Fruit fly (Drosophila melanogaster) whole organism, embryonic: Measurements from ENCODE around the gene spas.

Experiments used
- Awh ChIP-seq: fragments of 200-800 bp; sonication (Bioruptor generic); IDR thresholded peaks from 2 replicates; pipeline ENCODE4, ENCODE4 v1.3.6; 2022; ENCODE audit warnings: missing biosample characterization, missing genetic modification characterization
- BEAF-32 ChIP-seq: fragments of 200-800 bp; sonication (Bioruptor generic); optimal IDR thresholded peaks from 3 replicates; lab custom pipeline; 2017; ENCODE audit warnings: missing biosample characterization, missing genetic modification characterization, mild to moderate bottlenecking, moderate library complexity, missing genetic modification reagents
- Bdp1 ChIP-seq: fragments of 200-800 bp; sonication (Bioruptor generic); optimal IDR thresholded peaks from 3 replicates; lab custom pipeline; 2016; ENCODE audit warnings: missing biosample characterization, missing genetic modification characterization
- CG10431 ChIP-seq: fragments of 200-800 bp; sonication (Bioruptor generic); optimal IDR thresholded peaks from 3 replicates; lab custom pipeline; 2018; ENCODE audit warnings: missing biosample characterization, mild to moderate bottlenecking, missing genetic modification characterization
- CG11696 ChIP-seq: fragments of 200-800 bp; sonication (Bioruptor generic); IDR thresholded peaks from 2 replicates; pipeline ENCODE4 v1.3.6; 2022; ENCODE audit warnings: missing biosample characterization, missing genetic modification characterization
- CG12769 ChIP-seq: fragments of 200-800 bp; sonication (Bioruptor generic); optimal IDR thresholded peaks from 2 replicates; lab custom pipeline; 2019; ENCODE audit warnings: missing biosample characterization, mild to moderate bottlenecking, missing genetic modification characterization, moderate library complexity
- CG14050 ChIP-seq: fragments of 200-800 bp; sonication (Bioruptor generic); IDR thresholded peaks from 3 replicates; pipeline ENCODE4 v1.3.6; 2022; ENCODE audit warnings: missing biosample characterization, missing genetic modification characterization
- CG14441 ChIP-seq: fragments of 200-800 bp; sonication (Bioruptor generic); IDR thresholded peaks from 2 replicates; pipeline ENCODE4 v1.3.6; 2022; ENCODE audit warnings: missing biosample characterization, missing genetic modification characterization
- CG14710 ChIP-seq: fragments of 200-800 bp; sonication (Bioruptor generic); optimal IDR thresholded peaks from 3 replicates; lab custom pipeline; 2019; ENCODE audit warnings: missing biosample characterization, mild to moderate bottlenecking, missing genetic modification characterization, moderate library complexity
- CG15011 ChIP-seq: fragments of 200-800 bp; sonication (Bioruptor generic); optimal IDR thresholded peaks from 3 replicates; lab custom pipeline; 2018; ENCODE audit warnings: missing biosample characterization, mild to moderate bottlenecking, missing genetic modification characterization
- CG1529 ChIP-seq: fragments of 200-800 bp; sonication (Bioruptor generic); optimal IDR thresholded peaks from 3 replicates; lab custom pipeline; 2018; ENCODE audit warnings: missing biosample characterization, missing genetic modification characterization
- CG1647 ChIP-seq: fragments of 200-800 bp; sonication (Bioruptor generic); optimal IDR thresholded peaks from 3 replicates; lab custom pipeline; 2016; ENCODE audit warnings: missing biosample characterization, missing genetic modification characterization
- CG17829 ChIP-seq: fragments of 200-800 bp; optimal IDR thresholded peaks from 2 replicates; lab custom pipeline; 2019; ENCODE audit warnings: missing biosample characterization, mild to moderate bottlenecking, missing genetic modification characterization, moderate library complexity
- CG18599 ChIP-seq: fragments of 200-800 bp; sonication (Bioruptor generic); optimal IDR thresholded peaks from 3 replicates; lab custom pipeline; 2017; ENCODE audit warnings: missing biosample characterization, missing genetic modification characterization, mild to moderate bottlenecking, moderate library complexity, missing genetic modification reagents
- CG31365 ChIP-seq: fragments of 200-800 bp; sonication (Bioruptor generic); optimal IDR thresholded peaks from 2 replicates; lab custom pipeline; 2018; ENCODE audit warnings: missing biosample characterization, mild to moderate bottlenecking, missing genetic modification characterization
- CG31388 ChIP-seq: fragments of 200-800 bp; sonication (Bioruptor generic); optimal IDR thresholded peaks from 2 replicates; lab custom pipeline; 2016; ENCODE audit warnings: missing biosample characterization, missing genetic modification characterization
- CG34422 ChIP-seq: fragments of 200-800 bp; sonication (Bioruptor generic); IDR thresholded peaks from 3 replicates; pipeline ENCODE4 v1.3.6; 2022; ENCODE audit warnings: missing biosample characterization, missing genetic modification characterization
- CG5953 ChIP-seq: fragments of 200-800 bp; sonication (Bioruptor generic); IDR thresholded peaks from 2 replicates; pipeline ENCODE4 v1.3.6; 2022; ENCODE audit warnings: missing biosample characterization, missing genetic modification characterization
- CG6272 ChIP-seq: fragments of 200-800 bp; sonication (Bioruptor generic); IDR thresholded peaks from 2 replicates; pipeline ENCODE4 v1.3.6; 2022; ENCODE audit warnings: missing biosample characterization, missing genetic modification characterization
- CG7372 ChIP-seq: fragments of 200-800 bp; sonication (Bioruptor generic); IDR thresholded peaks from 2 replicates; pipeline ENCODE4 v1.3.6; 2022; ENCODE audit warnings: missing biosample characterization, missing genetic modification characterization
- CG8281 ChIP-seq: fragments of 200-800 bp; sonication (Bioruptor generic); optimal IDR thresholded peaks from 2 replicates; lab custom pipeline; 2018; ENCODE audit warnings: missing biosample characterization, mild to moderate bottlenecking, missing genetic modification characterization, moderate library complexity
- Camta ChIP-seq: fragments of 200-800 bp; sonication (Bioruptor generic); optimal IDR thresholded peaks from 2 replicates; lab custom pipeline; 2016; ENCODE audit warnings: missing biosample characterization, missing genetic modification characterization
- Deaf1 ChIP-seq: fragments of 200-800 bp; optimal IDR thresholded peaks from 3 replicates; lab custom pipeline; 2019; ENCODE audit warnings: missing biosample characterization, mild to moderate bottlenecking, missing genetic modification characterization, moderate library complexity
- Dfd ChIP-seq, 2 experiments: fragments of >200 bp; optimal IDR thresholded peaks; 2 replicates each; lab custom pipeline; 2017; ENCODE audit warnings: missing biosample characterization in 2 of 2, missing genetic modification characterization in 2 of 2
- E2f2 ChIP-seq: fragments of 200-800 bp; sonication (Bioruptor generic); IDR thresholded peaks from 2 replicates; pipeline ENCODE4 v1.3.6; 2022; ENCODE audit warnings: missing biosample characterization, missing genetic modification characterization
- Fer1 ChIP-seq: fragments of 200-800 bp; sonication (Bioruptor generic); optimal IDR thresholded peaks from 2 replicates; lab custom pipeline; 2017; ENCODE audit warnings: missing biosample characterization, mild to moderate bottlenecking, missing genetic modification characterization
- Hr51 ChIP-seq, 2 experiments: fragments of 200-800 bp; sonication (Bioruptor generic); optimal IDR thresholded peaks; 2 replicates in 1 of 2; 3 replicates in 1 of 2; lab custom pipeline; 2016 to 2018; ENCODE audit warnings: missing biosample characterization in 2 of 2, missing genetic modification characterization in 2 of 2, mild to moderate bottlenecking in 1 of 2, moderate library complexity in 1 of 2
- Neu2 ChIP-seq: fragments of 200-800 bp; sonication (Bioruptor generic); optimal IDR thresholded peaks from 3 replicates; lab custom pipeline; 2016; ENCODE audit warnings: missing biosample characterization, missing genetic modification characterization, borderline replicate concordance
- Stat92E ChIP-seq, 3 experiments: fragments of >200 bp in 2 of 3; fragments of 200-800 bp in 1 of 3; sonication (Bioruptor generic) in 1 of 3; optimal IDR thresholded peaks; 2 replicates each; lab custom pipeline; 2017 to 2019; ENCODE audit warnings: missing biosample characterization in 3 of 3, missing genetic modification characterization in 3 of 3, mild to moderate bottlenecking in 1 of 3, moderate library complexity in 1 of 3
- Trl ChIP-seq, 3 experiments: fragments of >200 bp in 2 of 3; fragments of 200-800 bp in 1 of 3; sonication (Bioruptor generic) in 1 of 3; optimal IDR thresholded peaks; 2 replicates in 1 of 3; 3 replicates in 2 of 3; lab custom pipeline; 2016 to 2017; ENCODE audit warnings: missing biosample characterization in 1 of 3, missing genetic modification characterization in 1 of 3
- ac ChIP-seq: fragments of 200-800 bp; sonication (Bioruptor generic); optimal IDR thresholded peaks from 3 replicates; lab custom pipeline; 2017; ENCODE audit warnings: missing biosample characterization, mild to moderate bottlenecking, missing genetic modification characterization
- ara ChIP-seq: fragments of 200-800 bp; sonication (Bioruptor generic); IDR thresholded peaks from 2 replicates; pipeline ENCODE4 v1.3.6; 2022; ENCODE audit warnings: missing biosample characterization, missing genetic modification characterization
- az2 ChIP-seq: fragments of 200-800 bp; sonication (Bioruptor generic); optimal IDR thresholded peaks from 3 replicates; lab custom pipeline; 2016; ENCODE audit warnings: missing biosample characterization, missing genetic modification characterization
- bbx ChIP-seq: fragments of 200-800 bp; sonication (Bioruptor generic); IDR thresholded peaks from 2 replicates; pipeline ENCODE4 v1.3.6; 2022; ENCODE audit warnings: missing biosample characterization, missing genetic modification characterization; ENCODE audit not compliant: partially characterized antibody
- caup ChIP-seq: fragments of 200-800 bp; sonication (Bioruptor generic); optimal IDR thresholded peaks from 3 replicates; lab custom pipeline; 2017; ENCODE audit warnings: missing biosample characterization, mild to moderate bottlenecking, missing genetic modification characterization, moderate library complexity; ENCODE audit not compliant: severe bottlenecking
- crp ChIP-seq, 2 experiments: fragments of 200-800 bp; sonication (Bioruptor generic); optimal IDR thresholded peaks; 2 replicates in 1 of 2; 3 replicates in 1 of 2; lab custom pipeline; 2017; ENCODE audit warnings: missing biosample characterization in 2 of 2, missing genetic modification characterization in 2 of 2, mild to moderate bottlenecking in 1 of 2, moderate library complexity in 1 of 2
- ham ChIP-seq: fragments of 200-800 bp; sonication (Bioruptor generic); IDR thresholded peaks from 2 replicates; pipeline ENCODE4 v1.3.6; 2022; ENCODE audit warnings: missing biosample characterization, missing genetic modification characterization
- mld ChIP-seq: fragments of 200-800 bp; sonication (Bioruptor generic); IDR thresholded peaks from 3 replicates; pipeline ENCODE4 v1.3.6; 2022; ENCODE audit warnings: missing biosample characterization, missing genetic modification characterization; ENCODE audit not compliant: partially characterized antibody
- pb ChIP-seq: fragments of 200-800 bp; sonication (Bioruptor generic); optimal IDR thresholded peaks from 3 replicates; lab custom pipeline; 2016; ENCODE audit warnings: missing biosample characterization, missing genetic modification characterization
- pho ChIP-seq: fragments of 200-800 bp; sonication (Bioruptor generic); optimal IDR thresholded peaks from 2 replicates; lab custom pipeline; 2016; ENCODE audit warnings: missing biosample characterization, missing genetic modification characterization
- pita ChIP-seq: fragments of 200-800 bp; sonication (Bioruptor generic); optimal IDR thresholded peaks from 2 replicates; lab custom pipeline; 2017; ENCODE audit warnings: missing biosample characterization, mild to moderate bottlenecking, missing genetic modification characterization
- sd ChIP-seq: fragments of 200-800 bp; sonication (Bioruptor generic); optimal IDR thresholded peaks from 3 replicates; lab custom pipeline; 2018; ENCODE audit warnings: missing biosample characterization, mild to moderate bottlenecking, missing genetic modification characterization, moderate library complexity
- sim ChIP-seq: fragments of 200-800 bp; sonication (Bioruptor generic); IDR thresholded peaks from 2 replicates; pipeline ENCODE4 v1.3.6; 2022; ENCODE audit warnings: missing biosample characterization, missing genetic modification characterization
- slou ChIP-seq: fragments of 200-800 bp; sonication (Bioruptor generic); optimal IDR thresholded peaks from 3 replicates; lab custom pipeline; 2016; ENCODE audit warnings: missing biosample characterization, missing genetic modification characterization
- tll ChIP-seq, 2 experiments: fragments of 200-800 bp in 1 of 2; fragments of >200 bp in 1 of 2; sonication (Bioruptor generic) in 1 of 2; optimal IDR thresholded peaks; 2 replicates each; lab custom pipeline; 2017 to 2019; ENCODE audit warnings: missing biosample characterization in 2 of 2, missing genetic modification characterization in 2 of 2, mild to moderate bottlenecking in 1 of 2, moderate library complexity in 1 of 2
- toy ChIP-seq: fragments of 200-800 bp; sonication (Bioruptor generic); IDR thresholded peaks from 2 replicates; pipeline ENCODE4 v1.3.6; 2022; ENCODE audit warnings: missing biosample characterization, missing genetic modification characterization
- tup ChIP-seq: fragments of 200-800 bp; sonication (Bioruptor generic); optimal IDR thresholded peaks from 2 replicates; lab custom pipeline; 2016; ENCODE audit warnings: missing biosample characterization, mild to moderate bottlenecking, missing genetic modification characterization, moderate library complexity
- usp ChIP-seq: fragments of >200 bp; optimal IDR thresholded peaks from 2 replicates; lab custom pipeline; 2017; ENCODE audit warnings: missing biosample characterization, missing genetic modification characterization
- z ChIP-seq: fragments of 200-800 bp; sonication (Bioruptor generic); IDR thresholded peaks from 3 replicates; pipeline ENCODE4 v1.3.6; 2022; ENCODE audit warnings: missing biosample characterization, missing genetic modification characterization

Gene spas

DNA sequence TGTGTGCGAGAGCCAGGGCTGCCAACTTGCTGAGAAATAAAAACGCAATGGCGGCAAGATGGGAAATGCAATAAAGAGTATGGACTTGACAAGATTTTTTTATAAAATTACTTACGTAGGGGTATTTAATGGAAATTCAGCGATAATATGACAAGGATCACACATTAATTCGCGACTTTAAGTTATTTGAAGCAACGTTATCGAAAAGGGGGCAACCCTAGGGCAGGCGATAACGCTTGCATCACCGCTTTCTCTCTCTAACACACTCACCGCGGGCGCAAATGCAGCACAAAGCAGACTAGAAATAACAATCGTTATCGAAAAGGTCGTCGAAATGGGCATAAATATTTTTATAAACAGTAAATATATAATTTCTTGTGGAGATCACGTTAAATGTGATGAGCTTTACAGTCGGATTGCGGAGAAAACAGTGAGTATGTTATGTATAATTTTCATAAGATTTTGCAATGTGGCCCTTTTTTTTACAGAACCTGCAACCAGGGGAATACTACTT is 10.0 kb downstream of the spas start, which contains the start of gene Rox8 (continued):
- no peak for TF ChIP-seq pb (GFP tag; lab: Kevin White, UChicago)
- TF ChIP-seq mld = 0 out of 3 replicates have a peak, but pooled peaks have one; percentile 23
- peak; percentile 35 for TF ChIP-seq az2 (GFP tag; lab: Kevin White, UChicago)
- TF ChIP-seq ara (GFP tag; lab: Robert Waterston, UW) = 0 out of 2 replicates have a peak, but pooled peaks have one; percentile 12
- TF ChIP-seq CG18599 (GFP tag; lab: Kevin White, UChicago) = no peak
- no peak for TF ChIP-seq CG11696
- peak; percentile 25 for TF ChIP-seq CG1529 (GFP tag; lab: Kevin White, UChicago)
- peak; percentile 49 for TF ChIP-seq BEAF-32 (GFP tag; lab: Kevin White, UChicago)
- no peak for TF ChIP-seq Stat92E (GFP tag; optimal IDR thresholded peaks at IDR 0.05; lab: Kevin White, UChicago)
- no peak for TF ChIP-seq sim
- no peak for TF ChIP-seq usp (GFP tag; lab: Kevin White, UChicago)
- TF ChIP-seq CG14050 (GFP tag; lab: Robert Waterston, UW) = no peak
- no peak for TF ChIP-seq z (GFP tag; lab: Robert Waterston, UW)
- TF ChIP-seq CG15011 (GFP tag; lab: Kevin White, UChicago) = no peak
- TF ChIP-seq E2f2 (GFP tag; lab: Robert Waterston, UW) = peak; percentile 57
- no peak for TF ChIP-seq CG5953
- TF ChIP-seq Hr51 (GFP tag; optimal IDR thresholded peaks at IDR 0.05; lab: Kevin White, UChicago) = no peak
- no peak for TF ChIP-seq CG31365
- peak; percentile 21 for TF ChIP-seq CG10431
- no peak for TF ChIP-seq Trl (optimal IDR thresholded peaks at IDR 0.05; lab: Kevin White, UChicago)
- peak; percentile 22 for TF ChIP-seq Trl (GFP tag; optimal IDR thresholded peaks at IDR 0.05; lab: Kevin White, UChicago)
- TF ChIP-seq caup (GFP tag; lab: Kevin White, UChicago) = peak; percentile 25
- TF ChIP-seq Bdp1 (GFP tag; lab: Kevin White, UChicago) = no peak
- peak in 1 of 2 experiments; percentile 54 for TF ChIP-seq crp (GFP tag; optimal IDR thresholded peaks at IDR 0.05; lab: Kevin White, UChicago)
- TF ChIP-seq CG34422 (GFP tag; lab: Robert Waterston, UW) = peak; percentile 36; the same call in 1 of the 3 replicates
- no peak for TF ChIP-seq Camta (GFP tag; lab: Kevin White, UChicago)
- TF ChIP-seq CG12769 (tag; lab: Kevin White, UChicago) = peak; percentile 20
- peak; percentile 9 for TF ChIP-seq Deaf1 (tag; lab: Kevin White, UChicago)
- no peak for TF ChIP-seq slou (GFP tag; lab: Kevin White, UChicago)
- TF ChIP-seq CG14710 (tag; lab: Kevin White, UChicago) = peak; percentile 75
- TF ChIP-seq pita (GFP tag; lab: Kevin White, UChicago) = no peak
- TF ChIP-seq pho = peak; percentile 28
- peak; percentile 75 for TF ChIP-seq CG17829
- no peak for TF ChIP-seq CG31388 (GFP tag; lab: Kevin White, UChicago)
- peak; percentile 10 for TF ChIP-seq tup (GFP tag; lab: Kevin White, UChicago)
- peak; percentile 61 for TF ChIP-seq Fer1
- TF ChIP-seq CG7372 = no peak
- peak; percentile 46 for TF ChIP-seq Neu2 (GFP tag; lab: Kevin White, UChicago)
- 0 out of 2 replicates have a peak, but pooled peaks have one; percentile 24 for TF ChIP-seq CG14441 (GFP tag; lab: Robert Waterston, UW)
- TF ChIP-seq tll (GFP tag; optimal IDR thresholded peaks at IDR 0.05; lab: Kevin White, UChicago) = no peak
- TF ChIP-seq toy = no peak
- no peak for TF ChIP-seq Dfd (GFP tag; optimal IDR thresholded peaks at IDR 0.05; lab: Kevin White, UChicago)
- no peak for TF ChIP-seq Awh
- peak; percentile 66 for TF ChIP-seq bbx (GFP tag; lab: Robert Waterston, UW)
- TF ChIP-seq CG1647 (GFP tag; lab: Kevin White, UChicago) = no peak
- TF ChIP-seq sd (tag; lab: Kevin White, UChicago) = peak; percentile 38
- TF ChIP-seq ac (GFP tag; lab: Kevin White, UChicago) = no peak
- TF ChIP-seq CG8281 (tag; lab: Kevin White, UChicago) = no peak
- TF ChIP-seq ham (GFP tag; lab: Robert Waterston, UW) = no peak
- no peak for TF ChIP-seq CG6272 (GFP tag; lab: Robert Waterston, UW)
